Fruit fly (Drosophila melanogaster): ENCODE data around the gene Ski6.

Gene Ski6

DNA sequence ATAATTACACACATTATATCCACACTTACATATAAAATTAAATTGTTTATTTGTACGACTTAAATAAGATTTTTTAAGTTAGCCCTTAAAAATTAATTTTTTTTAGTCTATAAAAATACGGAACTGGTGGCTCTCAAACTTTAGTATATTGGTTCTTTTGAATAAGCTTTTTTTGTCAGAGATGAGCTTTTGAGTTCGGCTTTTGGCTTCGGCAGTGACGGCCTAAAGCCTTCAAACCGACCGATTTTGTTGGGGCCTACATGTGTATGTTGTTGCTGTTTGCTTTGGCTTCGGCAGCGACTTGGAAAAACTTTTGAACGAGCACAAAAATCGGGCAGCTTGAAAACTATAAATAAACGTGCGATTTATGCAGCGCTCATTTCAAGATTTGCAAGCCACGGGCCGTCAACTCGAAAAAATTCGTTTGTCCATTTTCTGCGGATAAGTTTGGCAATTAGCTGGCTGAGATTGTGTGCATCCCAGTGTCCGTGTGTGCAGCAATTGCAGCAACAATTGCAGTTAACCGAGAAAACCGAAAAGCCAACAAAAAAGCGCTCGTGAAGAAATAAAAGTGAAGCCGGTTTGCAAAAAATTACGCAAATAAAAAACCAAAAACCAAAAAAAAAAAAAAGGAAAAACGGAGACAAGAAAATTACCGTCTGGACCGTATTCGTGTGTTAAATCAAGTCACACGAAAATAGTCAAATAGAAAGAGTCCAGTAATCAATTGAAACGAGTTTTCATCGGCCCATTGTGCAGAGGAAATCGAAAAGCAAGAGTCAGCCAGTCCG lies 23.8 kb upstream of the Ski6 start, which contains the start of gene CG16820:
TSS of gene CG16820 (plus strand) at position 378 of the 791 bp plus-strand sequence.
- TF ChIP-seq lola (GFP tag; optimal IDR thresholded peaks at IDR 0.05), result no peak
- no peak for TF ChIP-seq dmrt93B (GFP tag; optimal IDR thresholded peaks at IDR 0.05)
- TF ChIP-seq Myc (optimal IDR thresholded peaks at IDR 0.05), result no peak
- TF ChIP-seq fru (GFP tag; optimal IDR thresholded peaks at IDR 0.05), result no peak
- no peak for TF ChIP-seq psq (GFP tag; optimal IDR thresholded peaks at IDR 0.05)
- TF ChIP-seq Jra (GFP tag; optimal IDR thresholded peaks at IDR 0.05), result no peak
- no peak for TF ChIP-seq h (GFP tag; optimal IDR thresholded peaks at IDR 0.05)
- TF ChIP-seq Mio (GFP tag; optimal IDR thresholded peaks at IDR 0.05), result no peak
- no peak for TF ChIP-seq ey (GFP tag; optimal IDR thresholded peaks at IDR 0.05)
- no peak for TF ChIP-seq dl (GFP tag; optimal IDR thresholded peaks at IDR 0.05; ENCODE audit: insufficient read depth in 1 of 2, partially characterized antibody in 2 of 2)

dm6 chr2L:13244759-13245308 lies 22.6 kb upstream of the Ski6 start:
- no peak for TF ChIP-seq br (GFP tag; optimal IDR thresholded peaks at IDR 0.05)
- no peak for TF ChIP-seq lola (GFP tag; optimal IDR thresholded peaks at IDR 0.05)
- no peak for TF ChIP-seq dsf (GFP tag; optimal IDR thresholded peaks at IDR 0.05; ENCODE audit: borderline replicate concordance)
- no peak for TF ChIP-seq HLH106 (tag; optimal IDR thresholded peaks at IDR 0.05)
- no peak for TF ChIP-seq CrebA (GFP tag; optimal IDR thresholded peaks at IDR 0.05; ENCODE audit: borderline replicate concordance)
- no peak for TF ChIP-seq Abd-B (GFP tag; optimal IDR thresholded peaks at IDR 0.05)
- no peak for TF ChIP-seq Sp1 (GFP tag; optimal IDR thresholded peaks at IDR 0.05)
- TF ChIP-seq OdsH (GFP tag; optimal IDR thresholded peaks at IDR 0.05), result no peak
- no peak for TF ChIP-seq dl (GFP tag; optimal IDR thresholded peaks at IDR 0.05; ENCODE audit: insufficient read depth in 1 of 2, partially characterized antibody in 2 of 2)
- TF ChIP-seq pan (optimal IDR thresholded peaks at IDR 0.05), result no peak
- TF ChIP-seq tai (GFP tag; optimal IDR thresholded peaks at IDR 0.05), result no peak
- TF ChIP-seq ey (GFP tag; optimal IDR thresholded peaks at IDR 0.05), result no peak
- no peak for TF ChIP-seq Dfd (GFP tag; optimal IDR thresholded peaks at IDR 0.05)
- no peak for TF ChIP-seq dmrt93B (GFP tag; optimal IDR thresholded peaks at IDR 0.05)

DNA sequence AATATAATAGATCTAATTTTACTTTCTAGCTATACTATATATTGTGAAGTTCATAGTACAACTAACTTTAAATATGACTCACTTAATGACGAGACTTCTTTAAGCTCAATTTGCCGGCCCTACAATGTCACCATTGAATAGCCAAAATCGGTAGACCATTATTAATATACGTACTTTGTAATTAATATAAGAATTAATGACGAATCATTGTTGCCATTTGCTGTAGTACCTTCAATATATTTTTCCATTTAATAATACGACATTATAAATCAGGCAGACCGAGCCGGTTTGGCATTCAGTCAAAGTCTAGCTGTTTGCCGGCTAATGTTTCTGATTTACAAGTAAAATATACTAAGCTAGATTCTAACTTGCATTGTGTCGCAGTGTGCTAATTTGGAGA lies 17.5 kb upstream of the Ski6 start, which contains the start of gene Jhbp13:
TSS of gene Jhbp13 (plus strand) at position 301 of the 400 bp plus-strand sequence.
- TF ChIP-seq fru (GFP tag; optimal IDR thresholded peaks at IDR 0.05), result no peak
- no peak for TF ChIP-seq Vsx2 (GFP tag; optimal IDR thresholded peaks at IDR 0.05; ENCODE audit: partially characterized antibody)
- TF ChIP-seq dmrt93B (GFP tag; optimal IDR thresholded peaks at IDR 0.05), result no peak
- no peak for TF ChIP-seq Rel (GFP tag; optimal IDR thresholded peaks at IDR 0.05)
- TF ChIP-seq Rel (tag; optimal IDR thresholded peaks at IDR 0.05), result no peak
- TF ChIP-seq Dif (GFP tag; optimal IDR thresholded peaks at IDR 0.05; ENCODE audit: partially characterized antibody), result no peak
- no peak for TF ChIP-seq CrebA (GFP tag; optimal IDR thresholded peaks at IDR 0.05; ENCODE audit: borderline replicate concordance)
- no peak for TF ChIP-seq OdsH (GFP tag; optimal IDR thresholded peaks at IDR 0.05)
- no peak for TF ChIP-seq jim (GFP tag; optimal IDR thresholded peaks at IDR 0.05)
- TF ChIP-seq woc (GFP tag; optimal IDR thresholded peaks at IDR 0.05), result no peak
- TF ChIP-seq brk (GFP tag; optimal IDR thresholded peaks at IDR 0.05), result no peak
- TF ChIP-seq sv (GFP tag; optimal IDR thresholded peaks at IDR 0.05), result no peak
- no peak for TF ChIP-seq Sp1 (GFP tag; optimal IDR thresholded peaks at IDR 0.05)

- TF ChIP-seq dmrt93B (GFP tag; optimal IDR thresholded peaks at IDR 0.05) (no peak), Mio (GFP tag; optimal IDR thresholded peaks at IDR 0.05) (no peak), Sp1 (GFP tag; optimal IDR thresholded peaks at IDR 0.05) (no peak), Hr83 (GFP tag; optimal IDR thresholded peaks at IDR 0.05; ENCODE audit: poor library complexity, severe bottlenecking) (no peak), pan (optimal IDR thresholded peaks at IDR 0.05) (no peak)
These were observed 14.0 kb upstream of the Ski6 start, which contains the start of gene Jhbp14 for dm6 chr2L:13236194-13236593. TSS of gene Jhbp14 (plus strand) at chr2L:13236494.

All from whole organism, wandering third instar larva.